Worm (Caenorhabditis elegans) whole organism, L1 larva: Measurements from ENCODE around the gene C50F4.8.

Experiments used
- F16B12.6 ChIP-seq: fragments of 150-350 bp; optimal IDR thresholded peaks from 2 replicates; lab custom pipeline; 2014; ENCODE audit warnings: missing biosample characterization, missing genetic modification characterization
- Y116A8C.19 ChIP-seq: sonication (generic microtip); optimal IDR thresholded peaks from 2 replicates; lab custom pipeline; 2016; ENCODE audit warnings: missing compliant biosample characterization, missing genetic modification characterization, borderline replicate concordance
- aly-2 ChIP-seq: fragments of 150-350 bp; optimal IDR thresholded peaks from 2 replicates; lab custom pipeline; 2014; ENCODE audit warnings: missing biosample characterization, missing genetic modification characterization
- ama-1 ChIP-seq: fragments of 150-350 bp; optimal IDR thresholded peaks from 2 replicates; lab custom pipeline; 2014
- blmp-1 ChIP-seq: fragments of 150-350 bp; optimal IDR thresholded peaks from 2 replicates; lab custom pipeline; 2014; ENCODE audit warnings: missing biosample characterization, missing genetic modification characterization
- ceh-8 ChIP-seq: fragments of 200-800 bp; sonication (Bioruptor generic); optimal IDR thresholded peaks from 2 replicates; lab custom pipeline; 2018; ENCODE audit warnings: mild to moderate bottlenecking, missing genetic modification characterization, moderate library complexity, missing compliant biosample characterization
- ces-1 ChIP-seq: fragments of 150-350 bp; optimal IDR thresholded peaks from 2 replicates; lab custom pipeline; 2014; ENCODE audit warnings: missing biosample characterization, missing genetic modification reagents, missing genetic modification characterization
- efl-1 ChIP-seq, 4 experiments: fragments of 150-350 bp; optimal IDR thresholded peaks in 3 of 4; peaks in 1 of 4; 1 replicate in 1 of 4; 2 replicates in 3 of 4; lab custom pipeline; 2014; ENCODE audit warnings: missing biosample characterization in 2 of 4, missing genetic modification characterization in 2 of 4, missing genetic modification reagents in 2 of 4
- efl-3 ChIP-seq: fragments of 200-800 bp; sonication (Bioruptor generic); optimal IDR thresholded peaks from 2 replicates; lab custom pipeline; 2018; ENCODE audit warnings: mild to moderate bottlenecking, missing genetic modification characterization, missing compliant biosample characterization
- egl-13 ChIP-seq: sonication (generic microtip); optimal IDR thresholded peaks from 2 replicates; lab custom pipeline; 2016; ENCODE audit warnings: missing genotype, missing genetic modification reagents, missing genetic modification characterization, missing compliant biosample characterization
- egl-27 ChIP-seq, 2 experiments: fragments of 150-350 bp in 1 of 2; sonication (generic microtip); optimal IDR thresholded peaks; 3 replicates each; lab custom pipeline; 2017 to 2018; ENCODE audit warnings: missing biosample characterization in 2 of 2, missing genetic modification characterization in 2 of 2, missing genetic modification reagents in 2 of 2
- elt-2 ChIP-seq: sonication (generic microtip); optimal IDR thresholded peaks from 2 replicates; lab custom pipeline; 2016; ENCODE audit warnings: missing genetic modification characterization, mild to moderate bottlenecking, inconsistent platforms, missing compliant biosample characterization, missing genetic modification reagents
- elt-3 ChIP-seq, 6 experiments: fragments of 150-350 bp in 1 of 6; sonication (generic microtip); optimal IDR thresholded peaks; 2 replicates each; lab custom pipeline; 2017 to 2018; ENCODE audit warnings: missing biosample characterization in 6 of 6, missing genetic modification characterization in 6 of 6, inconsistent platforms in 1 of 6
- ets-5 ChIP-seq: fragments of 200-800 bp; sonication (Bioruptor generic); IDR thresholded peaks from 2 replicates; pipeline ENCODE4 v1.3.6; 2022; ENCODE audit warnings: missing genetic modification characterization, missing compliant biosample characterization
- fos-1 ChIP-seq: fragments of 150-350 bp; optimal IDR thresholded peaks from 2 replicates; lab custom pipeline; 2014; ENCODE audit warnings: missing biosample characterization, missing genetic modification characterization
- grh-1 ChIP-seq: fragments of 200-800 bp; sonication (Bioruptor generic); IDR thresholded peaks from 2 replicates; pipeline ENCODE4 v1.3.6; 2022; ENCODE audit warnings: missing genetic modification reagents, missing genetic modification characterization, missing compliant biosample characterization
- hlh-17 ChIP-seq: fragments of 200-800 bp; sonication (Bioruptor generic); optimal IDR thresholded peaks from 2 replicates; lab custom pipeline; 2018; ENCODE audit warnings: missing genetic modification characterization, mild to moderate bottlenecking, missing compliant biosample characterization, moderate library complexity, borderline replicate concordance
- hlh-4 ChIP-seq: sonication (generic microtip); optimal IDR thresholded peaks from 2 replicates; lab custom pipeline; 2016; ENCODE audit warnings: mild to moderate bottlenecking, missing genetic modification characterization, missing compliant biosample characterization
- irx-1 ChIP-seq: sonication (generic microtip); optimal IDR thresholded peaks from 2 replicates; lab custom pipeline; 2016; ENCODE audit warnings: missing genetic modification characterization, missing compliant biosample characterization
- isw-1 ChIP-seq: fragments of 200-800 bp; sonication (Bioruptor generic); IDR thresholded peaks from 2 replicates; pipeline ENCODE4 v1.3.6; 2022; ENCODE audit warnings: missing genetic modification characterization, missing compliant biosample characterization
- jun-1 ChIP-seq: fragments of 150-350 bp; optimal IDR thresholded peaks from 2 replicates; lab custom pipeline; 2014; ENCODE audit warnings: missing biosample characterization, missing genetic modification reagents, missing genetic modification characterization
- lin-15B ChIP-seq: fragments of 150-350 bp; sonication (generic microtip); optimal IDR thresholded peaks from 3 replicates; lab custom pipeline; 2014; ENCODE audit warnings: missing biosample characterization, missing genetic modification characterization
- lin-35 ChIP-seq, 2 experiments: fragments of 150-350 bp; optimal IDR thresholded peaks; 2 replicates each; lab custom pipeline; 2014; ENCODE audit warnings: missing biosample characterization in 2 of 2, missing genetic modification characterization in 2 of 2, missing genetic modification reagents in 2 of 2
- lin-39 ChIP-seq: fragments of 150-350 bp; optimal IDR thresholded peaks from 2 replicates; lab custom pipeline; 2014; ENCODE audit warnings: missing biosample characterization, missing genetic modification reagents, missing genetic modification characterization
- mab-9 ChIP-seq: fragments of 200-800 bp; sonication (Bioruptor generic); IDR thresholded peaks from 2 replicates; pipeline ENCODE4 v1.3.6; 2022; ENCODE audit warnings: missing genetic modification reagents, missing genetic modification characterization, missing compliant biosample characterization
- mdl-1 ChIP-seq, 2 experiments: fragments of 150-350 bp; optimal IDR thresholded peaks; 2 replicates each; lab custom pipeline; 2014 to 2017; ENCODE audit warnings: missing biosample characterization in 2 of 2, missing genetic modification characterization in 2 of 2, inconsistent platforms in 1 of 2
- mef-2 ChIP-seq: fragments of 150-350 bp; optimal IDR thresholded peaks from 2 replicates; lab custom pipeline; 2014; ENCODE audit warnings: missing biosample characterization, missing genetic modification characterization
- nhr-11 ChIP-seq: fragments of 150-350 bp; optimal IDR thresholded peaks from 2 replicates; lab custom pipeline; 2014; ENCODE audit warnings: missing biosample characterization, missing genetic modification characterization
- nhr-12 ChIP-seq: sonication (generic microtip); optimal IDR thresholded peaks from 2 replicates; lab custom pipeline; 2017; ENCODE audit warnings: missing biosample characterization, missing genetic modification characterization
- nhr-19 ChIP-seq: fragments of 200-800 bp; sonication (Bioruptor generic); conservative IDR thresholded peaks from 2 replicates; pipeline ENCODE4 v1.3.6; 2022; ENCODE audit warnings: missing genetic modification characterization, missing compliant biosample characterization
- nhr-237 ChIP-seq: fragments of 150-350 bp; optimal IDR thresholded peaks from 2 replicates; lab custom pipeline; 2014; ENCODE audit warnings: missing biosample characterization, missing genetic modification characterization
- nhr-28 ChIP-seq: fragments of 150-350 bp; optimal IDR thresholded peaks from 2 replicates; lab custom pipeline; 2014; ENCODE audit warnings: missing biosample characterization, missing genetic modification characterization
- nhr-71 ChIP-seq: sonication (generic microtip); optimal IDR thresholded peaks from 2 replicates; lab custom pipeline; 2016; ENCODE audit warnings: mild to moderate bottlenecking, missing genetic modification characterization, moderate library complexity, missing compliant biosample characterization
- nhr-84 ChIP-seq: sonication (generic microtip); optimal IDR thresholded peaks from 2 replicates; lab custom pipeline; 2017; ENCODE audit warnings: missing biosample characterization, missing genetic modification characterization
- nhr-85 ChIP-seq: sonication (generic microtip); peaks from one replicate; lab custom pipeline; 2016; ENCODE audit warnings: missing genetic modification characterization, inconsistent platforms, missing compliant biosample characterization
- rnt-1 ChIP-seq: sonication (generic microtip); optimal IDR thresholded peaks from 2 replicates; lab custom pipeline; 2016; ENCODE audit warnings: mild to moderate bottlenecking, missing genetic modification characterization, moderate library complexity, missing compliant biosample characterization
- snpc-4 ChIP-seq: fragments of 150-350 bp; optimal IDR thresholded peaks from 2 replicates; lab custom pipeline; 2014; ENCODE audit warnings: missing biosample characterization, missing genetic modification characterization
- sox-4 ChIP-seq: sonication (generic microtip); optimal IDR thresholded peaks from 2 replicates; lab custom pipeline; 2016; ENCODE audit warnings: missing genetic modification characterization, missing compliant biosample characterization
- sptf-1 ChIP-seq: fragments of 150-350 bp; optimal IDR thresholded peaks from 2 replicates; lab custom pipeline; 2014; ENCODE audit warnings: missing biosample characterization, missing genetic modification characterization
- swsn-7 ChIP-seq: sonication (generic microtip); optimal IDR thresholded peaks from 2 replicates; lab custom pipeline; 2016; ENCODE audit warnings: missing genetic modification characterization, missing compliant biosample characterization
- tbx-2 ChIP-seq: sonication (generic microtip); optimal IDR thresholded peaks from 2 replicates; lab custom pipeline; 2016; ENCODE audit warnings: missing genetic modification characterization, missing compliant biosample characterization
- tlp-1 ChIP-seq: fragments of 150-350 bp; optimal IDR thresholded peaks from 2 replicates; lab custom pipeline; 2014; ENCODE audit warnings: missing biosample characterization, missing genetic modification characterization
- unc-130 ChIP-seq: fragments of 150-350 bp; optimal IDR thresholded peaks from 2 replicates; lab custom pipeline; 2017; ENCODE audit warnings: missing biosample characterization, missing genetic modification characterization, inconsistent platforms
- unc-86 ChIP-seq: sonication (generic microtip); optimal IDR thresholded peaks from 2 replicates; lab custom pipeline; 2016; ENCODE audit warnings: missing genetic modification characterization, missing compliant biosample characterization
- xbp-1 ChIP-seq: sonication (generic microtip); optimal IDR thresholded peaks from 2 replicates; lab custom pipeline; 2016; ENCODE audit warnings: missing genetic modification characterization, missing compliant biosample characterization
- zag-1 ChIP-seq: fragments of 150-350 bp; optimal IDR thresholded peaks from 2 replicates; lab custom pipeline; 2014; ENCODE audit warnings: missing biosample characterization, missing genetic modification characterization

The C50F4.8 gene

DNA sequence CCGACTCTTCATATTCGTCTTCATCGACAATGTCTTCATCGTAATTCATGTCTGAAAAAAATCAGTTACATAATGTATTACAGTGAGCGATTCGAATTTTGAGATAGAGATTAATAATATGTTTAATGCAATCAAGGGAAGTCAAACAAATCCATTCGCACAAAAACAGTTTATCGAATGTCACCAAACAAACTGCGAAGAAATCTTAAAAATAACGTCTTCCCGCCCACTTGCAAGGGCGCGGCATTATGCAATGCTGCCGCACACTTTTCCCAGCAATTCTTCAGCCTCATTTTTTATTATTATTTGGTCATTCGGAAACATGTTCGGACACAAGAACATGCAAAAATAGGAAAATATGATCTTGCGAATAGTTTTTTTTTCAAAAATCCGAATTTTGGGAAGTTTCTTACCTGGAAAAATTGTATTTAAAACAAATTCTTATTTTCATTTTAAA, 25.5 kb upstream of the C50F4.8 start, which contains the start of gene mdf-1 (continued):
- TF ChIP-seq nhr-85 (tag; lab: Kevin White, UChicago) (peak; percentile 48), hlh-17 (GFP tag; lab: Kevin White, UChicago) (no peak), nhr-19 (peak; percentile 49), unc-86 (peak; percentile 32), ama-1 (lab: Kevin White, UChicago) (peak; percentile 29)

DNA sequence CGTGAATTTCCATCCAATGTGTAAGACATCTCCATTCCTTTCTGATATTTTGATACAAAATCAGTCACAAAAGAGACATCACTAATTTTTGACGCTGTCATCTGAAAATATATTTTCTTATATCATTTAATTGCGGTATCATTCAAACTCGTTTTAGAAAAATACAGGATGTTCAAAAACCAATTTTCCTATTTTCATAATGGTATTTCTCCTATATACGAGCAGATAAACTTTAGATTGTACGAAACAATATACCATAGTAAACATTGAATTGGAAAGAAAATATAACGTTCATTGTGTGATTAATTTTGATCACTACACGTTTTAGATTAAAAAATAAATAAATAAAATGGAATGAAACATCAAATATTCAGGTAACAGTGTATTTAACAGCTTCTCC, 22.8 kb upstream of the C50F4.8 start, which contains the start of gene C50F4.16:
Gene C50F4.16, minus strand, starts transcription at position 101 of the 400 bp plus-strand sequence.
- no peak for TF ChIP-seq ces-1 (GFP tag; lab: Kevin White, UChicago)
- no peak for TF ChIP-seq lin-39 (tag; lab: Kevin White, UChicago)
- no peak for TF ChIP-seq Y116A8C.19 (tag; lab: Kevin White, UChicago)
- TF ChIP-seq, all 84 proteins: peak for 0

DNA sequence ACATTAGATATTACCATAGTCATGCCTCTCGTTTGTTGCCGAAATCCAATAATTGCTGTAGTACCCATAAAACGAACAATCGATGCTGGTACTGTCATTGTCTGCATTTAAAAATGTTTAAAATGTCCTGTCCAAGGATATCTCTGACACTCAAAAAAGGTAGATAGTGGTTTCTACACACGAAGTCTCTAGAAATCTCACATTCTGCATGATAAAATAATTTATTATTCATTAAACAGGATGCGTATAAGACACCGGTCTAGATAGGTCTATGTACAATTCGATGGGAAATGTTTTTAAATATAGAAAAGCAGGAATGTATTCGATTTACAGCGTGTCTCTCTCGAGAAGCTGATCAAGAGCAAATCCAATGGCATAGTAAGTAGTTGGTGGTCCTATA, 21.0 kb upstream of the C50F4.8 start, which contains the start of gene C50F4.12:
Gene C50F4.12, minus strand, starts transcription at position 101 of the 400 bp plus-strand sequence.
- no peak for TF ChIP-seq snpc-4 (tag; lab: Kevin White, UChicago)
- TF ChIP-seq mdl-1 (tag; optimal IDR thresholded peaks at IDR 0.05; lab: Kevin White, UChicago): no peak
- no peak for TF ChIP-seq nhr-12
- TF ChIP-seq aly-2 (tag; lab: Kevin White, UChicago): no peak
- TF ChIP-seq mef-2 (tag; lab: Kevin White, UChicago): no peak
- no peak for TF ChIP-seq isw-1 (GFP tag; lab: Robert Waterston, UW)
- no peak for TF ChIP-seq elt-2 (tag; lab: Kevin White, UChicago)
- TF ChIP-seq swsn-7 (tag; lab: Kevin White, UChicago): no peak
- TF ChIP-seq sox-4 (tag; lab: Kevin White, UChicago): no peak
- TF ChIP-seq elt-3 (tag; optimal IDR thresholded peaks at IDR 0.05; lab: Kevin White, UChicago): no peak
- TF ChIP-seq nhr-85 (tag; lab: Kevin White, UChicago): no peak
- TF ChIP-seq mab-9 (GFP tag; lab: Robert Waterston, UW): no peak
- no peak for TF ChIP-seq lin-35 (GFP tag; optimal IDR thresholded peaks at IDR 0.05; lab: Kevin White, UChicago)
- no peak for TF ChIP-seq nhr-11 (tag; lab: Kevin White, UChicago)
- TF ChIP-seq F16B12.6 (tag; lab: Kevin White, UChicago): no peak
- no peak for TF ChIP-seq nhr-71
- TF ChIP-seq zag-1: no peak
- no peak for TF ChIP-seq lin-39 (tag; lab: Kevin White, UChicago)
- no peak for TF ChIP-seq ces-1 (GFP tag; lab: Kevin White, UChicago)
- TF ChIP-seq tlp-1: no peak
- TF ChIP-seq, all 84 proteins: peak for 0

DNA sequence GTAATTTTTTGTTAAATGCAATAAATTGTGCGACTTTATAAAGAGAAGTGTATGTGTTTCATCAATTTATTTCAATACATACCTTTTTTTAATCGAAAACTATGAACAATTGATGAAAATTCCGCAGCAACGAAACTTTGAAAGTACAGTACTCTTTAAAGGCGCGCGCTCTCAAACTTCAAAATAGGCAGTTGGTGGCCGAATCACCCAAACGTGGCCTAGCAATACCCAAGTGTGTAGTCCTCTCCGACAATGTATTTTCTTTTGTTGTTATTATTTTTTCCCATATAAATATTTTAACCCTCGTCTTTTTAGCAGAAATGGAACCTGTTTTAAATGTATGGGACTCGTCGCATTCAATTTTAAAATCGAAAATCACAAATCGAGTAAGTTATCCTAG, 17.8 kb upstream of the C50F4.8 start, which contains the start of gene C50F4.4:
Gene C50F4.4, plus strand, starts transcription at position 267 of the 400 bp plus-strand sequence.
- no peak for TF ChIP-seq F16B12.6 (tag; lab: Kevin White, UChicago)
- TF ChIP-seq nhr-12: no peak
- TF ChIP-seq irx-1 (tag; lab: Kevin White, UChicago): peak; percentile 70
- no peak for TF ChIP-seq mdl-1 (tag; optimal IDR thresholded peaks at IDR 0.05; lab: Kevin White, UChicago)
- 0 out of 2 replicates have a peak, but pooled peaks have one; percentile 49 for TF ChIP-seq mab-9 (GFP tag; lab: Robert Waterston, UW)
- peak; percentile 62 for TF ChIP-seq xbp-1 (tag; lab: Kevin White, UChicago)
- TF ChIP-seq mef-2 (tag; lab: Kevin White, UChicago): no peak
- TF ChIP-seq ceh-8 (GFP tag; lab: Kevin White, UChicago): no peak
- no peak for TF ChIP-seq nhr-28
- no peak for TF ChIP-seq efl-3
- TF ChIP-seq nhr-11 (tag; lab: Kevin White, UChicago): no peak
- no peak for TF ChIP-seq fos-1 (tag; lab: Kevin White, UChicago)
- TF ChIP-seq blmp-1: no peak
- TF ChIP-seq tbx-2 (tag; lab: Kevin White, UChicago): no peak
- no peak for TF ChIP-seq aly-2 (tag; lab: Kevin White, UChicago)
- TF ChIP-seq egl-27 (tag; optimal IDR thresholded peaks at IDR 0.05; lab: Kevin White, UChicago): no peak
- TF ChIP-seq ets-5 (GFP tag; lab: Robert Waterston, UW): no peak
- TF ChIP-seq nhr-84: no peak
- TF ChIP-seq elt-3 (tag; optimal IDR thresholded peaks at IDR 0.05; lab: Kevin White, UChicago): no peak
- no peak for TF ChIP-seq nhr-237
- TF ChIP-seq tlp-1: no peak
- TF ChIP-seq efl-1 (optimal IDR thresholded peaks at IDR 0.05; lab: Kevin White, UChicago): peak; percentile 32 to 56
- peak; percentile 49 to 94 for TF ChIP-seq efl-1 (GFP tag; optimal IDR thresholded peaks at IDR 0.05 in 1 of 2; lab: Kevin White, UChicago)
- TF ChIP-seq sptf-1 (tag; lab: Kevin White, UChicago): no peak
- TF ChIP-seq egl-13 (tag; lab: Kevin White, UChicago): peak; percentile 36
- TF ChIP-seq unc-130 (tag; lab: Kevin White, UChicago): peak; percentile 46
- peak; percentile 93 for TF ChIP-seq rnt-1 (tag; lab: Kevin White, UChicago)
- TF ChIP-seq hlh-4 (tag; lab: Kevin White, UChicago): no peak
- TF ChIP-seq grh-1 (GFP tag; lab: Robert Waterston, UW): no peak
- TF ChIP-seq lin-15B (tag; lab: Kevin White, UChicago): no peak
- TF ChIP-seq jun-1: no peak
